Worm (Caenorhabditis elegans) whole organism, L4 larva: ENCODE measurements around the gene Y57G11C.8.

Source experiments
- ama-1 ChIP-seq: fragments of 150-350 bp; optimal IDR thresholded peaks from 2 replicates; lab custom pipeline; 2014; ENCODE audit warnings: inconsistent platforms, mixed read lengths
- arid-1 ChIP-seq: fragments of 200-800 bp; sonication (Bioruptor generic); conservative IDR thresholded peaks from 2 replicates; pipeline ENCODE4 v1.3.6; 2022; ENCODE audit warnings: missing genetic modification reagents, missing genetic modification characterization, missing compliant biosample characterization
- ceh-82 ChIP-seq: sonication (generic microtip); optimal IDR thresholded peaks from 2 replicates; lab custom pipeline; 2017; ENCODE audit warnings: missing biosample characterization, missing genetic modification characterization
- daf-12 ChIP-seq: fragments of 150-350 bp; optimal IDR thresholded peaks from 2 replicates; lab custom pipeline; 2014; ENCODE audit warnings: missing biosample characterization, missing genetic modification reagents, missing genetic modification characterization
- egl-43 ChIP-seq: fragments of 200-800 bp; sonication (Bioruptor generic); IDR thresholded peaks from 2 replicates; pipeline ENCODE4 v1.3.6; 2022; ENCODE audit warnings: missing genetic modification reagents, missing genetic modification characterization, missing compliant biosample characterization
- fos-1 ChIP-seq: fragments of 150-350 bp; optimal IDR thresholded peaks from 2 replicates; lab custom pipeline; 2014; ENCODE audit warnings: missing biosample characterization, missing genetic modification characterization
- lin-13 ChIP-seq: fragments of 150-350 bp; optimal IDR thresholded peaks from 2 replicates; lab custom pipeline; 2014; ENCODE audit warnings: missing biosample characterization, missing genetic modification reagents, missing genetic modification characterization
- lin-39 ChIP-seq: fragments of 150-350 bp; optimal IDR thresholded peaks from 2 replicates; lab custom pipeline; 2014; ENCODE audit warnings: missing biosample characterization, missing genetic modification reagents, missing genetic modification characterization
- nhr-11 ChIP-seq: fragments of 150-350 bp; optimal IDR thresholded peaks from 2 replicates; lab custom pipeline; 2014; ENCODE audit warnings: missing biosample characterization, missing genetic modification characterization
- nhr-25 ChIP-seq: sonication (generic microtip); optimal IDR thresholded peaks from 2 replicates; lab custom pipeline; 2017; ENCODE audit warnings: missing genetic modification characterization, mild to moderate bottlenecking, missing compliant biosample characterization, antibody characterized with exemption, moderate library complexity, borderline replicate concordance; ENCODE audit not compliant: insufficient read depth
- nhr-76 ChIP-seq: fragments of 150-350 bp; optimal IDR thresholded peaks from 2 replicates; lab custom pipeline; 2014; ENCODE audit warnings: missing biosample characterization, missing genetic modification characterization
- nhr-77 ChIP-seq: fragments of 150-350 bp; optimal IDR thresholded peaks from 2 replicates; lab custom pipeline; 2014; ENCODE audit warnings: missing biosample characterization, missing genetic modification characterization

DNA sequence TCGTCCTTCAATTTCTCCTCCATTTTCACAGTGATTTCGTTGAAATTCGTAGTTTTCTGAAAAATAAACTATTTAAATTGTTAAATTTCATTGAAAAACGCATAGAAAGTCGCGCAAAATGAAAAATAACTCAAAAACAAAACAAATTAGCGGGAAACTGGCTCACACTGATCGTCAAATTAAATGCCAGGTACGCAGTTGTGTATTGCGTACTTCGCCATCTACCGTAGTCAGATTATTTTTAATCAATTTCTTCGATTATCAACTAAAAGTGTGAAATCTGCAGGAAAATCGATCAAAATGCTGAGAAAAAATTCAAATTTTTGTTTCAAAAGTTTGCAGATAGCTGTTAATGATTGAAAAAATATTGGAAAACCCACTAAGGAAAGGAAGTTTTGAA is 26.7 kb upstream of the Y57G11C.8 start, which contains the start of gene Y57G11C.499:
- TF ChIP-seq fos-1 (tag; lab: Kevin White, UChicago) (no peak), arid-1 (no peak), lin-13 (no peak), nhr-25 (tag; lab: Kevin White, UChicago) (no peak), daf-12 (tag; lab: Kevin White, UChicago) (no peak), nhr-77 (tag; lab: Kevin White, UChicago) (no peak), lin-39 (tag; lab: Kevin White, UChicago) (no peak), nhr-11 (no peak), nhr-76 (tag; lab: Kevin White, UChicago) (no peak), ama-1 (lab: Kevin White, UChicago) (no peak), ceh-82 (tag; lab: Kevin White, UChicago) (no peak), egl-43 (GFP tag; lab: Robert Waterston, UW) (no peak)
